Fruit fly (Drosophila melanogaster) whole organism, pupa: Measurements from ENCODE around the gene Nemp.
A peak's percentile ranks its signal among the peaks of the same experiment; 100 is the strongest.

ENCODE experiments used
- CG10348 ChIP-seq: fragments of 200-800 bp; sonication (Bioruptor generic); IDR thresholded peaks from 2 replicates; pipeline ENCODE4 v1.3.6; 2022; ENCODE audit warnings: missing biosample characterization, missing genetic modification characterization
- CG13204 ChIP-seq: fragments of 200-800 bp; sonication (Bioruptor generic); optimal IDR thresholded peaks from 2 replicates; lab custom pipeline; 2018; ENCODE audit warnings: missing biosample characterization, mild to moderate bottlenecking, missing genetic modification characterization, moderate library complexity
- CG14655 ChIP-seq: fragments of 200-800 bp; sonication (Bioruptor generic); optimal IDR thresholded peaks from 3 replicates; lab custom pipeline; 2017; ENCODE audit warnings: mild to moderate bottlenecking, missing biosample characterization, missing genetic modification reagents, missing genetic modification characterization
- CG15710 ChIP-seq: fragments of 200-800 bp; sonication (Bioruptor generic); optimal IDR thresholded peaks from 2 replicates; lab custom pipeline; 2018; ENCODE audit warnings: missing biosample characterization, mild to moderate bottlenecking, missing genetic modification characterization, moderate library complexity
- CG17806 ChIP-seq: fragments of 200-800 bp; sonication (Bioruptor generic); optimal IDR thresholded peaks from 2 replicates; lab custom pipeline; 2018; ENCODE audit warnings: missing biosample characterization, mild to moderate bottlenecking, missing genetic modification characterization, moderate library complexity
- CG32121 ChIP-seq: fragments of 200-800 bp; sonication (Bioruptor generic); IDR thresholded peaks from 2 replicates; pipeline ENCODE4 v1.3.6; 2022; ENCODE audit warnings: missing biosample characterization, missing genetic modification characterization
- CG34367 ChIP-seq: fragments of 200-800 bp; sonication (Bioruptor generic); optimal IDR thresholded peaks from 2 replicates; lab custom pipeline; 2018; ENCODE audit warnings: missing biosample characterization, mild to moderate bottlenecking, missing genetic modification characterization
- CG4496 ChIP-seq: fragments of 200-800 bp; sonication (Bioruptor generic); IDR thresholded peaks from 3 replicates; pipeline ENCODE4 v1.3.6; 2022; ENCODE audit warnings: missing biosample characterization, missing genetic modification characterization
- CG8159 ChIP-seq: fragments of 200-800 bp; sonication (Bioruptor generic); optimal IDR thresholded peaks from 3 replicates; lab custom pipeline; 2018; ENCODE audit warnings: missing biosample characterization, mild to moderate bottlenecking, missing genetic modification characterization, moderate library complexity
- CG8301 ChIP-seq: fragments of 200-800 bp; sonication (Bioruptor generic); optimal IDR thresholded peaks from 2 replicates; lab custom pipeline; 2018; ENCODE audit warnings: missing biosample characterization, mild to moderate bottlenecking, missing genetic modification characterization
- CG9948 ChIP-seq: fragments of 200-800 bp; sonication (Bioruptor generic); optimal IDR thresholded peaks from 2 replicates; lab custom pipeline; 2018; ENCODE audit warnings: missing biosample characterization, mild to moderate bottlenecking, missing genetic modification characterization, moderate library complexity
- D1 ChIP-seq: fragments of 200-800 bp; sonication (Bioruptor generic); optimal IDR thresholded peaks from 2 replicates; lab custom pipeline; 2018; ENCODE audit warnings: missing biosample characterization, mild to moderate bottlenecking, missing genetic modification characterization, moderate library complexity
- EcR ChIP-seq: fragments of 200-800 bp; sonication (Bioruptor generic); optimal IDR thresholded peaks from 3 replicates; lab custom pipeline; 2019; ENCODE audit warnings: missing biosample characterization, missing genetic modification characterization, mild to moderate bottlenecking, moderate library complexity, missing genetic modification reagents
- Ets98B ChIP-seq: fragments of 200-800 bp; sonication (Bioruptor generic); IDR thresholded peaks from 2 replicates; pipeline ENCODE4 v1.3.6; 2022; ENCODE audit warnings: missing biosample characterization, missing genetic modification characterization
- Pif1A ChIP-seq: fragments of 200-800 bp; sonication (Bioruptor generic); optimal IDR thresholded peaks from 3 replicates; lab custom pipeline; 2016; ENCODE audit warnings: missing biosample characterization, missing genetic modification characterization
- Pif1B ChIP-seq: fragments of 200-800 bp; sonication (Bioruptor generic); optimal IDR thresholded peaks from 3 replicates; lab custom pipeline; 2016; ENCODE audit warnings: missing biosample characterization, missing genetic modification characterization
- Snoo ChIP-seq: fragments of 200-800 bp; sonication (Bioruptor generic); optimal IDR thresholded peaks from 3 replicates; lab custom pipeline; 2017; ENCODE audit warnings: missing biosample characterization, mild to moderate bottlenecking, missing genetic modification characterization, inconsistent platforms
- gl ChIP-seq: fragments of 200-800 bp; sonication (Bioruptor generic); optimal IDR thresholded peaks from 2 replicates; lab custom pipeline; 2018; ENCODE audit warnings: missing biosample characterization, mild to moderate bottlenecking, missing genetic modification characterization
- rn ChIP-seq: fragments of 200-800 bp; sonication (Bioruptor generic); IDR thresholded peaks from 2 replicates; pipeline ENCODE4 v1.3.6; 2022; ENCODE audit warnings: missing biosample characterization, missing genetic modification characterization

The Nemp gene

dm6 chrX:16674538-16674937 lies 19.7 kb upstream of the Nemp start:
- no peak for TF ChIP-seq CG10348 (GFP tag; lab: Robert Waterston, UW)

- TF ChIP-seq rn (GFP tag; lab: Robert Waterston, UW) (no peak), CG32121 (GFP tag; lab: Robert Waterston, UW) (no peak), CG13204 (GFP tag; lab: Kevin White, UChicago) (no peak), gl (no peak), CG10348 (GFP tag; lab: Robert Waterston, UW) (no peak), CG17806 (tag; lab: Kevin White, UChicago) (no peak), CG4496 (no peak), CG14655 (GFP tag; lab: Kevin White, UChicago) (no peak), CG8159 (tag; lab: Kevin White, UChicago) (no peak), Snoo (tag; lab: Kevin White, UChicago) (no peak), Pif1B (GFP tag; lab: Kevin White, UChicago) (no peak), CG34367 (no peak), CG9948 (tag; lab: Kevin White, UChicago) (no peak)
Measured at dm6 chrX:16672904-16673303, 18.1 kb upstream of the Nemp start.

dm6 chrX:16670691-16671481 lies 16.1 kb upstream of the Nemp start:
- TF ChIP-seq CG10348 (GFP tag; lab: Robert Waterston, UW) (no peak), EcR (GFP tag; lab: Kevin White, UChicago) (no peak), CG14655 (GFP tag; lab: Kevin White, UChicago) (peak; percentile 7), CG13204 (GFP tag; lab: Kevin White, UChicago) (peak; percentile 75), CG8159 (tag; lab: Kevin White, UChicago) (no peak), CG4496 (peak; percentile 49; the same call in 1 of the 3 replicates)

- no peak for TF ChIP-seq gl
- no peak for TF ChIP-seq CG9948 (tag; lab: Kevin White, UChicago)
- TF ChIP-seq Pif1A (GFP tag; lab: Kevin White, UChicago) = peak; percentile 5
Measured at dm6 chrX:16670262-16670661, 15.4 kb upstream of the Nemp start.

dm6 chrX:16669849-16670248 lies 15.0 kb upstream of the Nemp start:
- TF ChIP-seq Pif1A (GFP tag; lab: Kevin White, UChicago) (no peak), CG8159 (tag; lab: Kevin White, UChicago) (no peak), CG4496 (0 out of 3 replicates have a peak, but pooled peaks have one; percentile 49), CG32121 (GFP tag; lab: Robert Waterston, UW) (no peak), D1 (no peak), gl (no peak)

dm6 chrX:16664405-16665064 lies 9.7 kb upstream of the Nemp start, which contains the start of gene CG15865:
TSS of gene CG15865 (minus strand) at chrX:16664455.
- TF ChIP-seq CG15710 = peak; percentile 17
- peak; percentile 7 for TF ChIP-seq CG8159 (tag; lab: Kevin White, UChicago)
- TF ChIP-seq EcR (GFP tag; lab: Kevin White, UChicago) = no peak

dm6 chrX:16660632-16661031 lies 5.8 kb upstream of the Nemp start:
- TF ChIP-seq CG17806 (tag; lab: Kevin White, UChicago) (no peak), rn (GFP tag; lab: Robert Waterston, UW) (no peak), Pif1B (GFP tag; lab: Kevin White, UChicago) (no peak), Ets98B (GFP tag; lab: Robert Waterston, UW) (no peak), EcR (GFP tag; lab: Kevin White, UChicago) (no peak), CG34367 (no peak), CG13204 (GFP tag; lab: Kevin White, UChicago) (no peak), Snoo (tag; lab: Kevin White, UChicago) (no peak), CG9948 (tag; lab: Kevin White, UChicago) (no peak), CG8159 (tag; lab: Kevin White, UChicago) (no peak), CG8301 (tag; lab: Kevin White, UChicago) (no peak)

dm6 chrX:16655724-16656235 lies 965 bp upstream of the Nemp start:
- TF ChIP-seq CG8159 (tag; lab: Kevin White, UChicago) (no peak), Ets98B (GFP tag; lab: Robert Waterston, UW) (0 out of 2 replicates have a peak, but pooled peaks have one; percentile 16), EcR (GFP tag; lab: Kevin White, UChicago) (peak; percentile 34), Snoo (tag; lab: Kevin White, UChicago) (peak; percentile 27), CG13204 (GFP tag; lab: Kevin White, UChicago) (peak; percentile 90), CG9948 (tag; lab: Kevin White, UChicago) (no peak)
